Fruit fly (Drosophila melanogaster) whole organism, embryonic: ENCODE data around the gene Or94a.

Experiments used
- Atf6 ChIP-seq: fragments of 200-800 bp; sonication (Bioruptor generic); IDR thresholded peaks from 2 replicates; pipeline ENCODE4 v1.3.6; 2022; ENCODE audit warnings: missing biosample characterization, missing genetic modification characterization
- Bgb ChIP-seq: fragments of 200-800 bp; sonication (Bioruptor generic); IDR thresholded peaks from 2 replicates; pipeline ENCODE4 v1.3.6; 2022; ENCODE audit warnings: missing biosample characterization, missing genetic modification characterization; ENCODE audit not compliant: partially characterized antibody
- CG11085 ChIP-seq: fragments of 200-800 bp; sonication (Bioruptor generic); IDR thresholded peaks from 2 replicates; pipeline ENCODE4 v1.3.6; 2022; ENCODE audit warnings: missing biosample characterization, missing genetic modification characterization
- CG11456 ChIP-seq: fragments of 200-800 bp; sonication (Bioruptor generic); IDR thresholded peaks from 3 replicates; pipeline ENCODE4 v1.3.6; 2022; ENCODE audit warnings: missing biosample characterization, missing genetic modification characterization
- CG12219 ChIP-seq: fragments of 200-800 bp; sonication (Bioruptor generic); optimal IDR thresholded peaks from 3 replicates; lab custom pipeline; 2018; ENCODE audit warnings: missing biosample characterization, mild to moderate bottlenecking, missing genetic modification characterization
- CG12769 ChIP-seq: fragments of 200-800 bp; sonication (Bioruptor generic); optimal IDR thresholded peaks from 2 replicates; lab custom pipeline; 2019; ENCODE audit warnings: missing biosample characterization, mild to moderate bottlenecking, missing genetic modification characterization, moderate library complexity
- CG14014 ChIP-seq: fragments of 200-800 bp; sonication (Bioruptor generic); IDR thresholded peaks from 2 replicates; pipeline ENCODE4 v1.3.6; 2022; ENCODE audit warnings: missing biosample characterization, missing genetic modification characterization
- CG14441 ChIP-seq: fragments of 200-800 bp; sonication (Bioruptor generic); IDR thresholded peaks from 2 replicates; pipeline ENCODE4 v1.3.6; 2022; ENCODE audit warnings: missing biosample characterization, missing genetic modification characterization
- CG15269 ChIP-seq: fragments of 200-800 bp; sonication (Bioruptor generic); optimal IDR thresholded peaks from 2 replicates; lab custom pipeline; 2018; ENCODE audit warnings: missing biosample characterization, mild to moderate bottlenecking, missing genetic modification characterization, moderate library complexity
- CG15479 ChIP-seq: fragments of 200-800 bp; sonication (Bioruptor generic); optimal IDR thresholded peaks from 3 replicates; lab custom pipeline; 2019; ENCODE audit warnings: missing biosample characterization, mild to moderate bottlenecking, missing genetic modification characterization, moderate library complexity
- CG2129 ChIP-seq: fragments of 200-800 bp; sonication (Bioruptor generic); IDR thresholded peaks from 2 replicates; pipeline ENCODE4 v1.3.6; 2022; ENCODE audit warnings: missing biosample characterization, missing genetic modification characterization; ENCODE audit not compliant: partially characterized antibody
- CG3847 ChIP-seq: fragments of 200-800 bp; sonication (Bioruptor generic); IDR thresholded peaks from 2 replicates; pipeline ENCODE4 v1.3.6; 2022; ENCODE audit warnings: missing biosample characterization, missing genetic modification characterization
- CG4730 ChIP-seq: fragments of 200-800 bp; sonication (Bioruptor generic); IDR thresholded peaks from 2 replicates; pipeline ENCODE4 v1.3.6; 2022; ENCODE audit warnings: missing biosample characterization, missing genetic modification characterization
- CG5180 ChIP-seq: fragments of 200-800 bp; sonication (Bioruptor generic); optimal IDR thresholded peaks from 3 replicates; lab custom pipeline; 2017; ENCODE audit warnings: missing biosample characterization, missing genetic modification characterization, mild to moderate bottlenecking, moderate library complexity, missing genetic modification reagents
- CG6689 ChIP-seq: fragments of 200-800 bp; sonication (Bioruptor generic); IDR thresholded peaks from 2 replicates; pipeline ENCODE4 v1.3.6; 2022; ENCODE audit warnings: missing biosample characterization, missing genetic modification characterization
- CG7963 ChIP-seq: fragments of 200-800 bp; sonication (Bioruptor generic); IDR thresholded peaks from 3 replicates; pipeline ENCODE4 v1.3.6; 2022; ENCODE audit warnings: missing biosample characterization, missing genetic modification characterization; ENCODE audit not compliant: partially characterized antibody
- CG9215 ChIP-seq: fragments of 200-800 bp; sonication (Bioruptor generic); IDR thresholded peaks from 2 replicates; pipeline ENCODE4 v1.3.6; 2022; ENCODE audit warnings: missing biosample characterization, missing genetic modification characterization
- CG9932 ChIP-seq: fragments of 200-800 bp; sonication (Bioruptor generic); IDR thresholded peaks from 2 replicates; pipeline ENCODE4 v1.3.6; 2022; ENCODE audit warnings: missing biosample characterization, missing genetic modification characterization
- Dbx ChIP-seq: fragments of 200-800 bp; sonication (Bioruptor generic); IDR thresholded peaks from 3 replicates; pipeline ENCODE4 v1.3.6; 2022; ENCODE audit warnings: missing biosample characterization, missing genetic modification characterization
- Dip3 ChIP-seq: fragments of 200-800 bp; sonication (Bioruptor generic); optimal IDR thresholded peaks from 3 replicates; lab custom pipeline; 2016; ENCODE audit warnings: missing biosample characterization, missing genetic modification characterization
- Doc3 ChIP-seq: fragments of 200-800 bp; sonication (Bioruptor generic); IDR thresholded peaks from 3 replicates; pipeline ENCODE4 v1.3.6; 2022; ENCODE audit warnings: missing biosample characterization, missing genetic modification characterization; ENCODE audit not compliant: partially characterized antibody
- Drgx ChIP-seq: fragments of 200-800 bp; sonication (Bioruptor generic); IDR thresholded peaks from 2 replicates; pipeline ENCODE4 v1.3.6; 2022; ENCODE audit warnings: missing biosample characterization, missing genetic modification characterization
- Ets65A ChIP-seq: fragments of 200-800 bp; sonication (Bioruptor generic); peaks from one replicate; lab custom pipeline; 2016; ENCODE audit warnings: missing biosample characterization, missing genetic modification characterization
- H15 ChIP-seq: fragments of 200-800 bp; sonication (Bioruptor generic); IDR thresholded peaks from 3 replicates; pipeline ENCODE4 v1.3.6; 2022; ENCODE audit warnings: missing biosample characterization, missing genetic modification characterization
- Jarid2 ChIP-seq: fragments of 200-800 bp; sonication (Bioruptor generic); optimal IDR thresholded peaks from 3 replicates; lab custom pipeline; 2017; ENCODE audit warnings: mild to moderate bottlenecking, missing biosample characterization, missing genetic modification reagents, missing genetic modification characterization
- Mad ChIP-seq: fragments of 200-800 bp; sonication (Bioruptor generic); optimal IDR thresholded peaks from 2 replicates; lab custom pipeline; 2016; ENCODE audit warnings: missing biosample characterization, missing genetic modification characterization
- Med ChIP-seq: fragments of 200-800 bp; sonication (Bioruptor generic); peaks from one replicate; lab custom pipeline; 2016; ENCODE audit warnings: missing biosample characterization, missing genetic modification characterization, mild to moderate bottlenecking, inconsistent platforms, moderate library complexity
- Meics ChIP-seq: fragments of 200-800 bp; sonication (Bioruptor generic); optimal IDR thresholded peaks from 2 replicates; lab custom pipeline; 2017; ENCODE audit warnings: missing biosample characterization, mild to moderate bottlenecking, missing genetic modification characterization
- Nf-YA ChIP-seq: fragments of 200-800 bp; sonication (Bioruptor generic); IDR thresholded peaks from 2 replicates; pipeline ENCODE4 v1.3.6; 2022; ENCODE audit warnings: missing biosample characterization, missing genetic modification characterization
- Oaz ChIP-seq: fragments of 200-800 bp; sonication (Bioruptor generic); IDR thresholded peaks from 2 replicates; pipeline ENCODE4 v1.3.6; 2022; ENCODE audit warnings: missing biosample characterization, missing genetic modification characterization
- Pdp1 ChIP-seq, 2 experiments: fragments of 200-800 bp; sonication (Bioruptor generic); optimal IDR thresholded peaks; 3 replicates each; lab custom pipeline; 2016; ENCODE audit warnings: missing biosample characterization in 2 of 2, missing genetic modification characterization in 2 of 2, mild to moderate bottlenecking in 1 of 2, moderate library complexity in 1 of 2
- Ptx1 ChIP-seq: fragments of 200-800 bp; sonication (Bioruptor generic); IDR thresholded peaks from 2 replicates; pipeline ENCODE4 v1.3.6; 2022; ENCODE audit warnings: missing biosample characterization, missing genetic modification characterization
- Rfx ChIP-seq: fragments of 200-800 bp; sonication (Bioruptor generic); IDR thresholded peaks from 2 replicates; pipeline ENCODE4 v1.3.6; 2022; ENCODE audit warnings: missing biosample characterization, missing genetic modification characterization
- Xbp1 ChIP-seq: fragments of 200-800 bp; sonication (Bioruptor generic); optimal IDR thresholded peaks from 3 replicates; lab custom pipeline; 2016; ENCODE audit warnings: missing biosample characterization, mild to moderate bottlenecking, missing genetic modification characterization
- exex ChIP-seq: fragments of 200-800 bp; sonication (Bioruptor generic); optimal IDR thresholded peaks from 4 replicates; lab custom pipeline; 2018; ENCODE audit warnings: missing biosample characterization, mild to moderate bottlenecking, missing genetic modification characterization, moderate library complexity
- gem ChIP-seq: fragments of 200-800 bp; sonication (Bioruptor generic); optimal IDR thresholded peaks from 2 replicates; lab custom pipeline; 2019; ENCODE audit warnings: missing biosample characterization, mild to moderate bottlenecking, missing genetic modification characterization, moderate library complexity
- gsb ChIP-seq: fragments of 200-800 bp; sonication (Bioruptor generic); IDR thresholded peaks from 2 replicates; pipeline ENCODE4 v1.3.6; 2022; ENCODE audit warnings: missing biosample characterization, missing genetic modification characterization
- ham ChIP-seq: fragments of 200-800 bp; sonication (Bioruptor generic); IDR thresholded peaks from 2 replicates; pipeline ENCODE4 v1.3.6; 2022; ENCODE audit warnings: missing biosample characterization, missing genetic modification characterization
- lmd ChIP-seq: fragments of 200-800 bp; sonication (Bioruptor generic); IDR thresholded peaks from 2 replicates; pipeline ENCODE4 v1.3.6; 2022; ENCODE audit warnings: missing biosample characterization, missing genetic modification characterization
- nmo ChIP-seq: fragments of 200-800 bp; sonication (Bioruptor generic); optimal IDR thresholded peaks from 2 replicates; lab custom pipeline; 2018; ENCODE audit warnings: missing biosample characterization, mild to moderate bottlenecking, missing genetic modification characterization, moderate library complexity
- pan ChIP-seq, 4 experiments: fragments of >200 bp in 3 of 4; fragments of 200-800 bp in 1 of 4; sonication (Bioruptor generic) in 1 of 4; optimal IDR thresholded peaks in 3 of 4; IDR thresholded peaks in 1 of 4; 2 replicates each; pipeline versions ENCODE4 v1.3.6 to Lab custom; 2017 to 2022; ENCODE audit warnings: missing biosample characterization in 2 of 4, missing genetic modification characterization in 2 of 4, mixed read lengths in 1 of 4
- pb ChIP-seq: fragments of 200-800 bp; sonication (Bioruptor generic); optimal IDR thresholded peaks from 3 replicates; lab custom pipeline; 2016; ENCODE audit warnings: missing biosample characterization, missing genetic modification characterization
- prd ChIP-seq, 3 experiments: fragments of >200 bp in 2 of 3; fragments of 200-800 bp in 1 of 3; sonication (Bioruptor generic) in 1 of 3; optimal IDR thresholded peaks in 2 of 3; IDR thresholded peaks in 1 of 3; 2 replicates in 2 of 3; 3 replicates in 1 of 3; pipeline versions ENCODE4 v1.3.6 to Lab custom; 2017 to 2022; ENCODE audit warnings: missing biosample characterization in 1 of 3, missing genetic modification characterization in 1 of 3
- ranshi ChIP-seq: fragments of 200-800 bp; sonication (Bioruptor generic); IDR thresholded peaks from 2 replicates; pipeline ENCODE4 v1.3.6; 2022; ENCODE audit warnings: missing biosample characterization, missing genetic modification characterization
- row ChIP-seq: fragments of 200-800 bp; sonication (Bioruptor generic); IDR thresholded peaks from 3 replicates; pipeline ENCODE4 v1.3.6; 2022; ENCODE audit warnings: missing biosample characterization, missing genetic modification characterization
- slbo ChIP-seq: fragments of 200-800 bp; sonication (Bioruptor generic); IDR thresholded peaks from 2 replicates; pipeline ENCODE4 v1.3.6; 2022; ENCODE audit warnings: missing biosample characterization, missing genetic modification characterization

The Or94a gene

DNA sequence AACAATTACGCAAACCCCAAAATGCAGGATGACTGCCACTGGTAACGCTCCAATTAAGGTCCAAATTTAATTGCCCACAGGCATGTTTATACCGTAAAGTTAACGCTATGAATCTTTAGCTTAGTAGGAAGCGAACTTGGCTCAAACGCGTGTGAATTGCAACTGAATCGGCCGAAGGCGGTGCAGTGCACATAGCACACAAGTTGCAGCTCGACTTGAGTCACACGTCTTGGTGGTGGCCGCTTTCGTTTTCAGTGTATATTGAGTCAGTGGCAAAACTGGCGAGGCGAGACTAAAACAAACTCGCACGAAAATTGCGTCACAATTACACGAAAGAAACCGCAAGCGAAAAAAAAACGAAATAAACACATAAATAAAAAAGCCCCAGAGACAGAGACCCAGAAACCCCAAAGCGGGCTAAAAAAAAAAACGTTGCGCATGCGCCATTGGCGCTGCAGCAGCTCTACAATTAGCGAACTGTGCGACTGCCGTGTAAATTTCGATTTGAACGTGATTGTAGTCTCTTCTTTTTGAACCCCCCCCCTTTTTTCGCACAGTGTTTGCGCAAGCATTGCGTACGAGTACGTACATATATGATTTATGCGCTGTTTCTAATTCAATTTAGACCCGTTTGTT, 22.5 kb downstream of the Or94a start:
- TF ChIP-seq Rfx, result peak; percentile 48; the same call in 1 of the 2 replicates
- peak; percentile 33; the same call in 1 of the 2 replicates for TF ChIP-seq CG4730 (GFP tag; lab: Robert Waterston, UW)
- TF ChIP-seq CG3847 (GFP tag; lab: Robert Waterston, UW), result 0 out of 2 replicates have a peak, but pooled peaks have one; percentile 12
- TF ChIP-seq CG14441 (GFP tag; lab: Robert Waterston, UW), result no peak
- TF ChIP-seq CG6689 (GFP tag; lab: Robert Waterston, UW), result 0 out of 2 replicates have a peak, but pooled peaks have one; percentile 20
- TF ChIP-seq row (GFP tag; lab: Robert Waterston, UW), result peak; percentile 40; the same call in 2 of the 3 replicates
- peak; percentile 52; the same call in 1 of the 3 replicates for TF ChIP-seq Dbx (GFP tag; lab: Robert Waterston, UW)
- no peak for TF ChIP-seq CG12219 (GFP tag; lab: Kevin White, UChicago)
- TF ChIP-seq ham (GFP tag; lab: Robert Waterston, UW), result peak; percentile 38; the same call in 1 of the 2 replicates
- TF ChIP-seq Xbp1 (GFP tag; lab: Kevin White, UChicago), result no peak
- TF ChIP-seq Drgx (GFP tag; lab: Robert Waterston, UW), result peak; percentile 68
- peak; percentile 53 for TF ChIP-seq CG11085 (GFP tag; lab: Robert Waterston, UW)
- no peak for TF ChIP-seq CG12769
- no peak for TF ChIP-seq nmo (GFP tag; lab: Kevin White, UChicago)
- TF ChIP-seq gsb (GFP tag; lab: Robert Waterston, UW), result peak; percentile 25; the same call in 1 of the 2 replicates
- no peak for TF ChIP-seq Nf-YA (GFP tag; lab: Robert Waterston, UW)
- no peak for TF ChIP-seq exex (tag; lab: Kevin White, UChicago)
- peak; percentile 41 for TF ChIP-seq Med
- no peak for TF ChIP-seq gem (tag; lab: Kevin White, UChicago)
- TF ChIP-seq Doc3, result no peak
- TF ChIP-seq Oaz (GFP tag; lab: Robert Waterston, UW), result 0 out of 2 replicates have a peak, but pooled peaks have one; percentile 27
- 0 out of 2 replicates have a peak, but pooled peaks have one; percentile 12 for TF ChIP-seq ranshi (GFP tag; lab: Robert Waterston, UW)
- no peak for TF ChIP-seq Mad (GFP tag; lab: Kevin White, UChicago)
- TF ChIP-seq pan (optimal IDR thresholded peaks at IDR 0.05; lab: Kevin White, UChicago), result no peak
- peak in 1 of 2 experiments; percentile 5 for TF ChIP-seq pan (GFP tag; optimal IDR thresholded peaks at IDR 0.05 in 1 of 2, IDR thresholded peaks at IDR 0.05 in 1 of 2)
- TF ChIP-seq Ets65A, result peak; percentile 61
- peak; percentile 47; the same call in 1 of the 2 replicates for TF ChIP-seq Atf6
- TF ChIP-seq Meics (GFP tag; lab: Kevin White, UChicago), result no peak
- TF ChIP-seq CG9932 (GFP tag; lab: Robert Waterston, UW), result peak; percentile 47
- TF ChIP-seq CG15479, result no peak
- no peak for TF ChIP-seq pb (GFP tag; lab: Kevin White, UChicago)
- no peak for TF ChIP-seq CG2129 (GFP tag; lab: Robert Waterston, UW)
- no peak for TF ChIP-seq CG15269 (tag; lab: Kevin White, UChicago)
- TF ChIP-seq CG11456 (GFP tag; lab: Robert Waterston, UW), result 0 out of 3 replicates have a peak, but pooled peaks have one; percentile 41
- TF ChIP-seq H15 (GFP tag; lab: Robert Waterston, UW), result 0 out of 3 replicates have a peak, but pooled peaks have one; percentile 7
- TF ChIP-seq Dip3 (GFP tag; lab: Kevin White, UChicago), result no peak
- TF ChIP-seq CG9215 (GFP tag; lab: Robert Waterston, UW), result peak; percentile 31; the same call in 1 of the 2 replicates
- 0 out of 2 replicates have a peak, but pooled peaks have one; percentile 6 for TF ChIP-seq Ptx1 (GFP tag; lab: Robert Waterston, UW)
- no peak for TF ChIP-seq Bgb (GFP tag; lab: Robert Waterston, UW)
- peak; percentile 61 for TF ChIP-seq slbo (GFP tag; lab: Robert Waterston, UW)
- peak; percentile 41; the same call in 1 of the 2 replicates for TF ChIP-seq CG14014 (GFP tag; lab: Robert Waterston, UW)
- peak; percentile 39; the same call in 1 of the 2 replicates for TF ChIP-seq lmd (GFP tag; lab: Robert Waterston, UW)
- TF ChIP-seq CG7963 (GFP tag; lab: Robert Waterston, UW), result no peak
- TF ChIP-seq Jarid2 (GFP tag; lab: Kevin White, UChicago), result no peak
- peak; percentile 90 for TF ChIP-seq CG5180 (GFP tag; lab: Kevin White, UChicago)
- no peak for TF ChIP-seq prd (optimal IDR thresholded peaks at IDR 0.05; lab: Kevin White, UChicago)
- 0 out of 3 replicates have a peak, but pooled peaks have one; percentile 25 for TF ChIP-seq prd (GFP tag; IDR thresholded peaks at IDR 0.05; lab: Robert Waterston, UW)
- peak in 1 of 2 experiments; percentile 22 for TF ChIP-seq Pdp1 (GFP tag; optimal IDR thresholded peaks at IDR 0.05; lab: Kevin White, UChicago)
